Worm (Caenorhabditis elegans) whole organism, L4 larva: ENCODE data around the gene F17E9.4.
A peak's percentile ranks its signal among the peaks of the same experiment; 100 is the strongest.
"Not testable (repeated sequence)": the region's sequence is repeated elsewhere in the genome, so short reads cannot be mapped to it uniquely, and the experiment has no call there.

Experiments used
- D1046.2 ChIP-seq: fragments of 200-800 bp; sonication (Bioruptor generic); IDR thresholded peaks from 2 replicates; pipeline ENCODE4 v1.3.6; 2022; ENCODE audit warnings: missing genetic modification characterization, missing compliant biosample characterization
- F26F4.8 ChIP-seq: fragments of 200-800 bp; sonication (Bioruptor generic); conservative IDR thresholded peaks from 2 replicates; pipeline ENCODE4 v1.3.6; 2022; ENCODE audit warnings: missing genetic modification characterization, missing compliant biosample characterization
- R02D3.7 ChIP-seq: fragments of 150-350 bp; sonication (generic microtip); optimal IDR thresholded peaks from 3 replicates; lab custom pipeline; 2014; ENCODE audit warnings: missing biosample characterization, missing genetic modification characterization
- Y5F2A.4 ChIP-seq: fragments of 200-800 bp; sonication (Bioruptor generic); optimal IDR thresholded peaks from 2 replicates; lab custom pipeline; 2018; ENCODE audit warnings: mild to moderate bottlenecking, missing genetic modification characterization, missing compliant biosample characterization
- Y75B8A.6 ChIP-seq: fragments of 200-800 bp; sonication (Bioruptor generic); IDR thresholded peaks from 2 replicates; pipeline ENCODE4 v1.3.6; 2022; ENCODE audit warnings: missing genetic modification reagents, missing genetic modification characterization, missing compliant biosample characterization
- aha-1 ChIP-seq: fragments of 150-350 bp; peaks from one replicate; lab custom pipeline; 2014; ENCODE audit warnings: missing biosample characterization, missing genetic modification characterization
- aly-2 ChIP-seq: sonication (generic microtip); optimal IDR thresholded peaks from 2 replicates; lab custom pipeline; 2018; ENCODE audit warnings: missing biosample characterization, missing genetic modification characterization
- ceh-28 ChIP-seq: fragments of 150-350 bp; optimal IDR thresholded peaks from 2 replicates; lab custom pipeline; 2014; ENCODE audit warnings: missing biosample characterization, missing genetic modification reagents, missing genetic modification characterization
- ces-1 ChIP-seq: fragments of 150-350 bp; sonication (generic microtip); optimal IDR thresholded peaks from 4 replicates; lab custom pipeline; 2014; ENCODE audit warnings: missing biosample characterization, missing genetic modification reagents, missing genetic modification characterization
- cey-2 ChIP-seq: sonication (generic microtip); optimal IDR thresholded peaks from 3 replicates; lab custom pipeline; 2017; ENCODE audit warnings: missing genetic modification characterization, mild to moderate bottlenecking, missing compliant biosample characterization, antibody characterized with exemption, borderline replicate concordance; ENCODE audit not compliant: insufficient read depth
- ctbp-1 ChIP-seq: fragments of 200-800 bp; sonication (Bioruptor generic); IDR thresholded peaks from 2 replicates; pipeline ENCODE4 v1.3.6; 2022; ENCODE audit warnings: missing genetic modification reagents, missing genetic modification characterization, missing compliant biosample characterization
- gei-8 ChIP-seq: fragments of 200-800 bp; sonication (Bioruptor generic); optimal IDR thresholded peaks from 2 replicates; lab custom pipeline; 2018; ENCODE audit warnings: mild to moderate bottlenecking, missing genetic modification characterization, missing compliant biosample characterization
- lin-15B ChIP-seq: fragments of 150-350 bp; sonication (generic microtip); optimal IDR thresholded peaks from 3 replicates; lab custom pipeline; 2014; ENCODE audit warnings: missing biosample characterization, missing genetic modification characterization
- lin-38 ChIP-seq: fragments of 200-800 bp; sonication (Bioruptor generic); IDR thresholded peaks from 2 replicates; pipeline ENCODE4 v1.3.6; 2022; ENCODE audit warnings: missing genetic modification reagents, missing genetic modification characterization, missing compliant biosample characterization
- lsy-2 ChIP-seq, 2 experiments: fragments of 150-350 bp in 1 of 2; sonication (generic microtip) in 1 of 2; optimal IDR thresholded peaks; 2 replicates each; lab custom pipeline; 2014 to 2017; ENCODE audit warnings: missing biosample characterization in 2 of 2, missing genetic modification characterization in 2 of 2
- madf-9 ChIP-seq: fragments of 200-800 bp; sonication (Bioruptor generic); conservative IDR thresholded peaks from 2 replicates; pipeline ENCODE4 v1.3.6; 2022; ENCODE audit warnings: missing genetic modification reagents, missing genetic modification characterization, missing compliant biosample characterization
- mdl-1 ChIP-seq, 2 experiments: fragments of 150-350 bp in 1 of 2; sonication (generic microtip) in 1 of 2; optimal IDR thresholded peaks; 2 replicates each; lab custom pipeline; 2014 to 2017; ENCODE audit warnings: missing biosample characterization in 2 of 2, missing genetic modification characterization in 2 of 2
- mxl-3 ChIP-seq: fragments of 200-800 bp; sonication (Bioruptor generic); optimal IDR thresholded peaks from 2 replicates; lab custom pipeline; 2018; ENCODE audit warnings: mild to moderate bottlenecking, missing genetic modification characterization, missing compliant biosample characterization
- nhr-102 ChIP-seq: sonication (generic microtip); optimal IDR thresholded peaks from 2 replicates; lab custom pipeline; 2016; ENCODE audit warnings: mild to moderate bottlenecking, missing genetic modification characterization, moderate library complexity, missing compliant biosample characterization
- nhr-41 ChIP-seq: fragments of 200-800 bp; sonication (Bioruptor generic); IDR thresholded peaks from 2 replicates; pipeline ENCODE4 v1.3.6; 2022; ENCODE audit warnings: missing genetic modification reagents, missing genetic modification characterization, missing compliant biosample characterization
- saeg-2 ChIP-seq: fragments of 200-800 bp; sonication (Bioruptor generic); IDR thresholded peaks from 2 replicates; pipeline ENCODE4 v1.3.6; 2022; ENCODE audit warnings: missing genetic modification reagents, missing genetic modification characterization, missing compliant biosample characterization
- unc-62 ChIP-seq, 3 experiments: fragments of 150-350 bp in 1 of 3; sonication (generic microtip); optimal IDR thresholded peaks in 2 of 3; peaks in 1 of 3; 1 replicate in 1 of 3; 2 replicates in 2 of 3; lab custom pipeline; 2014 to 2017; ENCODE audit warnings: missing biosample characterization in 3 of 3, missing genetic modification characterization in 3 of 3, missing genetic modification reagents in 3 of 3, missing genotype in 1 of 3
- zfp-2 ChIP-seq: sonication (generic microtip); optimal IDR thresholded peaks from 2 replicates; lab custom pipeline; 2016; ENCODE audit warnings: mild to moderate bottlenecking, missing genetic modification characterization, missing compliant biosample characterization
- zfp-3 ChIP-seq: fragments of 200-800 bp; sonication (Bioruptor generic); conservative IDR thresholded peaks from 2 replicates; pipeline ENCODE4 v1.3.6; 2022; ENCODE audit warnings: missing genetic modification reagents, missing genetic modification characterization, missing compliant biosample characterization

Gene F17E9.4

DNA sequence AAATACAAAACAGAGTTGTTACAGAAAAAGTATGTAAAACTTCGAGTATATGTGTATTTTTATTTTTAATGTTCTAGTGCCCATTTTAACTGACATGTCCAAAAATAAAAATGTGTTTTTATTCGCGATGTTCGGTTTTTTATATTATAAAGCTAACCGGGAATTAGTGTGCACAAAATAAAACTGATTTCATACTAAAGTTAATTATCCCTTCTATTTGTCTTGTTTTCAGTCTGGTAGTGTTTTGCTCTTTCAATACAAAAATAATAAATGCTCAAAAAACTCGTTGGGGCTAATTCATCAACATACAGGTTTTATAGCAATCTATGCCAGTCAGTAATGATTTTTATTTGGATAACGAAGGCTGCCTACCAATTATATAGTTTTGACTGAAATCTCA, 36.6 kb downstream of the F17E9.4 start:
- no peak for TF ChIP-seq mxl-3 (GFP tag; lab: Kevin White, UChicago)
- peak in 1 of 2 experiments; percentile 94 for TF ChIP-seq unc-62 (GFP tag; optimal IDR thresholded peaks at IDR 0.05 in 1 of 2; lab: Kevin White, UChicago)
- no peak for TF ChIP-seq unc-62 (tag; optimal IDR thresholded peaks at IDR 0.05; lab: Kevin White, UChicago)

DNA sequence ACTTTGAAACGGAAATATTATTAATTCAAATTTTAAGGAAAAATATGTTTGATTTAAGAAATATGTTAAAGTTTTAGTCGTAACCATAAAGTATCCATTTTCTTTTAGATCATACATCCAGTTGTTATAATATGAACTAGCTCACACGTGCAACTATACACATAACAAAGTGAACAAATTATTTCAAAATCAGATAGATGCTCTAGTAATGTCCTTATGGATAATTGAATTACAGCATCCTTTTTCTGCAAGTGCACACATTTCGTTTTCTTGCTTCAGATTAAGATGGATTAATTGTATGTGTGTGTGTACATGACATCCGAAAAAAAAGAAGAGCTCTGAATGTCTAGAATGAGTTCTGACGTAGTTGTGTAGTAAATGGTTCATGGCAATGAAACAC, 37.5 kb downstream of the F17E9.4 start:
- TF ChIP-seq ces-1 (GFP tag; lab: Kevin White, UChicago) = peak; percentile 90
- TF ChIP-seq D1046.2 (GFP tag; lab: Robert Waterston, UW) = no peak
- TF ChIP-seq lin-38 (GFP tag; lab: Robert Waterston, UW) = no peak
- TF ChIP-seq unc-62 (GFP tag; optimal IDR thresholded peaks at IDR 0.05 in 1 of 2; lab: Kevin White, UChicago) = peak in 1 of 2 experiments; percentile 15
- TF ChIP-seq unc-62 (tag; optimal IDR thresholded peaks at IDR 0.05; lab: Kevin White, UChicago) = no peak
- TF ChIP-seq gei-8 (GFP tag; lab: Kevin White, UChicago) = no peak
- no peak for TF ChIP-seq R02D3.7 (tag; lab: Kevin White, UChicago)
- TF ChIP-seq madf-9 = no peak
- peak; percentile 4 for TF ChIP-seq aha-1 (tag; lab: Kevin White, UChicago)

DNA sequence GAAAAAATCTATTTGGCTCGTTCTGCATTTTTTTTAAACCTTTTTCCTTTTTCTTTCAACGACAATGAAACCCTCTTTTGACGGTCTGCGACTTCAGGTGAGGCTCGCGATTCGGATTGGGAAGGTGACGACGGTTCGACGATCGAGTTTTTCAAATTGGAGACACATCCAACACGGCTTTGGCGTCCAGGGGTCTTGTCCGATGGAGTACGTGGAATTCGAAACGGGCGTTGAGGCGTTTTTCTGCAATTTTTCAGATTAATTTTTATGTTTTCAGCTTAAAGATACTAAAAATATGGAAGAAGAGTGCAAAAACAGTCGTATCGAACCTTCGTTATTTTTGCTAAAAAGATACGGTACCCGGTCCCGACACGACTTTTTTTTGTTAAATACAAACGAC, 41.0 kb downstream of the F17E9.4 start, which contains the start of gene D2096.10:
D2096.10 (minus strand) TSS at position 101 of the 400 bp plus-strand sequence.
- TF ChIP-seq aly-2; saeg-2; nhr-41 (GFP tag; lab: Robert Waterston, UW): not testable (repeated sequence)

DNA sequence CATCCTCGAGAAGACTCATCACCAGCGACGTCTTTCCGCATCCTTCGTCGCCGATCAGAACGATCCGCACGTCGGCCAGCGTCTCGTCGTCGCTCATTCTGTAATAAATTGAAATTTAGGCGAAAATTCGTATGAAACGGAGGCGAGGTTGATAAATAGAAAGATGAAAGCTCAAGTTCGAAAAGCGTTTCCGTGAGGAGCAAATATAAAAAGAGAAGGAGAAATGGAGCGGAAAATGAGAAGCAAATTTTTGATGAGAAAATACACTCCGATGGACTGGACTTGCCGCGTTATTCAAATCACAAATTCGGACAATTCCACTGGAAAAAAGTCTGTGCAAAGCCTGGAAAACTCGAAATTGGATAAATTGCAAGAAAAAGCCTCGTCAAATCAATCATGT, 45.9 kb downstream of the F17E9.4 start, which contains the start of gene D2096.11:
D2096.11 (minus strand) TSS at position 101 of the 400 bp plus-strand sequence.
- TF ChIP-seq zfp-3 (no peak), nhr-102 (no peak), ctbp-1 (GFP tag; lab: Robert Waterston, UW) (no peak), aha-1 (tag; lab: Kevin White, UChicago) (peak; percentile 33), lsy-2 (tag; optimal IDR thresholded peaks at IDR 0.05; lab: Kevin White, UChicago) (no peak)

DNA sequence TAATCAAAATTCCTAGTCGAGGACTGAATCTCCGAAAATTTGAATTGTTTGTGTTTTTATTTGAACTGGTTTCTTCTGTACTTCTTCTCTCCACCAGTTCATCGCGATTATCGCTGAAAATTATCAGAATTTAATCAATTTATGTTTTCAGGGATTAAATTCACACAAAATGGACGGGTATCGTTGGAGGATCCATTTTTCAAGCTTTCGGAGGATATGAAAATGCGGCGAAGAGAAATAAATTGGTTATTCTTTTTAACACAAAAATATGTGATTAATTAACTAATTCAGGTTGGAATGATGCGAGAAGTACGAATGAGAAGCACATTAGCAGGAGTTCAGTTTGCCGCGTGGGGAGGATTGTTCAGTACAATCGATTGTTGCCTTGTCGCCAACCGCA, 48.2 kb downstream of the F17E9.4 start, which contains the start of gene timm-17B.2:
timm-17B.2 (plus strand) TSS at position 301 of the 400 bp plus-strand sequence.
- peak; percentile 40 for TF ChIP-seq aha-1 (tag; lab: Kevin White, UChicago)
- no peak for TF ChIP-seq cey-2 (tag; lab: Kevin White, UChicago)

DNA sequence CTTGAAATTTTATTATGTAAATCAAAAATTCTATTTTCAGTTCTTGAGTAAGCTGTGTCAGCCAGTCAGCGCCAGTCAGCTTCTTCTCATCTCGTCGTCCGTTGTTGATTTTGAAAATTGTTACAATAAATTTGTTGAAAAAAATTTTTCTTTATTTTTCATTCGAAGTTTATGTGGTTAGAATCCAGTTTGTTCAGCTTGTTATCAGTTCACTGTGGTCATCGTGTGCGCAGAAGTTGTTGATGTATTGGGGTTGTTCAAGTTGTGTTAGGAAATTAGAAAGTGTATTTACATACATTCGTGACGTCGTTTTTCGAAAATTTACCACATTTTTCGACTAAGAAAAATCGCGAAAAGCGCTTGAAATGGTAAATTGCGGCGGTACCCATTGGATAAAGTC, 49.6 kb downstream of the F17E9.4 start:
- no peak for TF ChIP-seq zfp-2 (tag; lab: Kevin White, UChicago)
- TF ChIP-seq Y75B8A.6 (GFP tag; lab: Robert Waterston, UW) = no peak
- no peak for TF ChIP-seq mdl-1 (tag; optimal IDR thresholded peaks at IDR 0.05; lab: Kevin White, UChicago)
- TF ChIP-seq Y5F2A.4 (GFP tag; lab: Kevin White, UChicago) = no peak
- TF ChIP-seq F26F4.8 (GFP tag; lab: Robert Waterston, UW) = no peak
- no peak for TF ChIP-seq lin-15B (tag; lab: Kevin White, UChicago)
- no peak for TF ChIP-seq ceh-28 (tag; lab: Kevin White, UChicago)
- TF ChIP-seq, all 104 proteins: peak for 0
